Fruit fly (Drosophila melanogaster): Measurements from ENCODE around the gene CG33635.

Gene CG33635

dm6 chr2L:161453-162175 lies 3.1 kb upstream of the CG33635 start:
- peak; percentile 88 for TF ChIP-seq CG7101 (tag; optimal IDR thresholded peaks at IDR 0.05)
- peak; percentile 45 for TF ChIP-seq CG5204 (GFP tag; optimal IDR thresholded peaks at IDR 0.05)
- peak; percentile 82 for TF ChIP-seq CG33017 (tag; optimal IDR thresholded peaks at IDR 0.05)
- peak; percentile 80 for TF ChIP-seq CG11617 (GFP tag; optimal IDR thresholded peaks at IDR 0.05)
- TF ChIP-seq tj (GFP tag; optimal IDR thresholded peaks at IDR 0.05) = peak; percentile 86
- peak; percentile 76 for TF ChIP-seq CG7045 (GFP tag; optimal IDR thresholded peaks at IDR 0.05)
- TF ChIP-seq cic (GFP tag; optimal IDR thresholded peaks at IDR 0.05) = peak; percentile 98
- TF ChIP-seq CG1620 (GFP tag; optimal IDR thresholded peaks at IDR 0.05) = no peak
- TF ChIP-seq bab1 (GFP tag; optimal IDR thresholded peaks at IDR 0.05) = peak; percentile 97
- peak; percentile 97 for TF ChIP-seq Clk (GFP tag; optimal IDR thresholded peaks at IDR 0.05)
- TF ChIP-seq Mnt (GFP tag; optimal IDR thresholded peaks at IDR 0.05) = peak; percentile 89
- peak; percentile 67 for TF ChIP-seq Crg-1 (GFP tag; optimal IDR thresholded peaks at IDR 0.05)
- no peak for TF ChIP-seq cnc (optimal IDR thresholded peaks at IDR 0.05)
- TF ChIP-seq CG14711 (tag; optimal IDR thresholded peaks at IDR 0.05) = peak; percentile 65
- TF ChIP-seq ovo (GFP tag; optimal IDR thresholded peaks at IDR 0.05) = peak; percentile 96
- peak; percentile 75 for TF ChIP-seq pad (GFP tag; optimal IDR thresholded peaks at IDR 0.05)
- peak; percentile 88 for TF ChIP-seq Hr96 (GFP tag; optimal IDR thresholded peaks at IDR 0.05)
- TF ChIP-seq toe (GFP tag; optimal IDR thresholded peaks at IDR 0.05) = peak; percentile 94
- TF ChIP-seq CG12768 (GFP tag; optimal IDR thresholded peaks at IDR 0.05) = peak; percentile 83
- TF ChIP-seq kay (GFP tag; ENCODE audit: borderline replicate concordance) = peak; percentile 100

DNA sequence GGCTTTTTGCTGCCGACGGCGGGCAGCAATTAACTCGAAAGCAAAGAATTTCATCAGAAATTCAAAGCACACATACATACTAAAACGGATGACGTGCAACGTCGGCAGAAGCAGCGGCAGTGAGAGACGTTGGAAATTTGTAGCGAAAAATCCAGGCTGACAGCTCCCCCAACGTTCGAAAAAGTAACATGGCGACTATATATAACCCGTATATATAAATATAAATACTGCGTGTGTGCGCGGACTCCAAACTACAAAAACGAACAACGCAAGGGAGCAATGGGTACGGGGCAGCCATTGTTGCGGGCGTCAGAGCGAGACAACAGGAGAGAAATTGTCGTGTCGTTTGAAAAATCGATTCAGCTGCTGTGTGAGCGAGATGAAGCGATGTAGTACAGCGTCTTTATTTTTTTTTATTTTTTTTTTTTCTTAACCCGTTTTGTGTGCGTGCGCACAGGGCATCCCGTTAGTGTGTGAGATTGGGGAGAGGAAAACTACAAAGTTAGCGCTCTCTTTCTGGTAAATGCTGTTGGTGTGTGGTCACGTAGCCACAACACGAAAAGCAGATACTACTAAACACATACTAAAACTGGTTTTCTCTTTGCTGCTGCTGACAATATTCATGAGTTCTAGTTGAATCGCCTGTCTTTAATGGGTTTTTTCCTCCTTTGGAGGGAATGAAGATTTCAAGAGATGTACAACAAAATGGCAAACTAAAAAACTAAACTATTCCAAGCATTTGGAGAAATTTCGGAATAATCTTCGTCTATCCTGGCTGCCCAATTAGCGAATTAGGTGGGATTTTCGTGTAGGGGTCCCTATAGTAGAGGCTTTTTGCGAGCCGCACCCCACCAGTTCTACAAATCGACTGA lies 2.4 kb upstream of the CG33635 start:
- TF ChIP-seq Clk (GFP tag; optimal IDR thresholded peaks at IDR 0.05) (peak; percentile 99), CG14711 (tag; optimal IDR thresholded peaks at IDR 0.05) (peak; percentile 52), kay (GFP tag; ENCODE audit: borderline replicate concordance) (peak; percentile 100), CG12768 (GFP tag; optimal IDR thresholded peaks at IDR 0.05) (peak; percentile 97), CG7045 (GFP tag; optimal IDR thresholded peaks at IDR 0.05) (peak; percentile 96), tj (GFP tag; optimal IDR thresholded peaks at IDR 0.05) (peak; percentile 97), Crg-1 (GFP tag; optimal IDR thresholded peaks at IDR 0.05) (peak; percentile 38), cnc (optimal IDR thresholded peaks at IDR 0.05) (no peak), Mnt (GFP tag; optimal IDR thresholded peaks at IDR 0.05) (peak; percentile 94), CG11617 (GFP tag; optimal IDR thresholded peaks at IDR 0.05) (peak; percentile 97), CG1620 (GFP tag; optimal IDR thresholded peaks at IDR 0.05) (peak; percentile 50), ovo (GFP tag; optimal IDR thresholded peaks at IDR 0.05) (peak; percentile 100), Hr96 (GFP tag; optimal IDR thresholded peaks at IDR 0.05) (peak; percentile 88), toe (GFP tag; optimal IDR thresholded peaks at IDR 0.05) (peak; percentile 99), CG5204 (GFP tag; optimal IDR thresholded peaks at IDR 0.05) (peak; percentile 95), CG33017 (tag; optimal IDR thresholded peaks at IDR 0.05) (peak; percentile 93), cic (GFP tag; optimal IDR thresholded peaks at IDR 0.05) (peak; percentile 99), CG7101 (tag; optimal IDR thresholded peaks at IDR 0.05) (peak; percentile 76), pad (GFP tag; optimal IDR thresholded peaks at IDR 0.05) (peak; percentile 88), bab1 (GFP tag; optimal IDR thresholded peaks at IDR 0.05) (peak; percentile 93)

DNA sequence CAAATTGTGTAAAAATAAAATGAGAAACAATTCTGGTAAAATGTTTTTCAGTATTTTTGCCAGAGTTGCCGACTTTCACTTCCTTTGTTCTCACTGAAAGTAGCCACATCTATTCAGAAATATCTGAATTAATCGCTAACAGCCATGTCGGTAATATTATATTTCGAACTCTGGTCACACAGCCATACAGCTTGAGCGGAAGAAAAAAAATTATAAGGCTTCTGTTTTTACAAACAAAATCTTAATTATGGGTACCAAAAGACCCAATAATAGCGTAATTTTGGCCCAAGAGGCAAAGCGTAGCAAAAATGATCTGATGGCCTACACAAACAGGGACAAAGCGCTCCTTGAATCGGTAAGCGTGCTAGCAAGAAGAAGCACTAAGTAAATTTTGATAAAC lies 2.5 kb downstream of the CG33635 start, which contains the start of gene CG3436:
Gene CG3436 (plus strand): TSS at position 36 of the 400 bp plus-strand sequence.
- TF ChIP-seq Clk (GFP tag; optimal IDR thresholded peaks at IDR 0.05) (no peak), toe (GFP tag; optimal IDR thresholded peaks at IDR 0.05) (no peak), CG14711 (tag; optimal IDR thresholded peaks at IDR 0.05) (peak; percentile 95), ovo (GFP tag; optimal IDR thresholded peaks at IDR 0.05) (no peak), kay (GFP tag; ENCODE audit: borderline replicate concordance) (no peak), Crg-1 (GFP tag; optimal IDR thresholded peaks at IDR 0.05) (peak; percentile 43), CG7045 (GFP tag; optimal IDR thresholded peaks at IDR 0.05) (no peak), cic (GFP tag; optimal IDR thresholded peaks at IDR 0.05) (peak; percentile 10), CG11617 (GFP tag; optimal IDR thresholded peaks at IDR 0.05) (no peak), tj (GFP tag; optimal IDR thresholded peaks at IDR 0.05) (peak; percentile 15), Hr96 (GFP tag; optimal IDR thresholded peaks at IDR 0.05) (no peak), cnc (optimal IDR thresholded peaks at IDR 0.05) (no peak), CG12768 (GFP tag; optimal IDR thresholded peaks at IDR 0.05) (no peak), CG5204 (GFP tag; optimal IDR thresholded peaks at IDR 0.05) (no peak), bab1 (GFP tag; optimal IDR thresholded peaks at IDR 0.05) (peak; percentile 43), CG1620 (GFP tag; optimal IDR thresholded peaks at IDR 0.05) (peak; percentile 13), pad (GFP tag; optimal IDR thresholded peaks at IDR 0.05) (peak; percentile 19), CG33017 (tag; optimal IDR thresholded peaks at IDR 0.05) (no peak), Mnt (GFP tag; optimal IDR thresholded peaks at IDR 0.05) (peak; percentile 26), CG7101 (tag; optimal IDR thresholded peaks at IDR 0.05) (peak; percentile 11)

- no peak for TF ChIP-seq Hr96 (GFP tag; optimal IDR thresholded peaks at IDR 0.05)
- peak; percentile 49 for TF ChIP-seq CG7101 (tag; optimal IDR thresholded peaks at IDR 0.05)
- TF ChIP-seq CG1620 (GFP tag; optimal IDR thresholded peaks at IDR 0.05) = no peak
- no peak for TF ChIP-seq CG14711 (tag; optimal IDR thresholded peaks at IDR 0.05)
- peak; percentile 42 for TF ChIP-seq CG7045 (GFP tag; optimal IDR thresholded peaks at IDR 0.05)
- TF ChIP-seq CG11617 (GFP tag; optimal IDR thresholded peaks at IDR 0.05) = peak; percentile 60
- peak; percentile 49 for TF ChIP-seq cic (GFP tag; optimal IDR thresholded peaks at IDR 0.05)
- TF ChIP-seq ovo (GFP tag; optimal IDR thresholded peaks at IDR 0.05) = no peak
- TF ChIP-seq pad (GFP tag; optimal IDR thresholded peaks at IDR 0.05) = peak; percentile 28
- TF ChIP-seq CG5204 (GFP tag; optimal IDR thresholded peaks at IDR 0.05) = no peak
- peak; percentile 0 for TF ChIP-seq tj (GFP tag; optimal IDR thresholded peaks at IDR 0.05)
- peak; percentile 17 for TF ChIP-seq CG33017 (tag; optimal IDR thresholded peaks at IDR 0.05)
- no peak for TF ChIP-seq Clk (GFP tag; optimal IDR thresholded peaks at IDR 0.05)
- TF ChIP-seq toe (GFP tag; optimal IDR thresholded peaks at IDR 0.05) = no peak
- peak; percentile 54 for TF ChIP-seq CG12768 (GFP tag; optimal IDR thresholded peaks at IDR 0.05)
- TF ChIP-seq bab1 (GFP tag; optimal IDR thresholded peaks at IDR 0.05) = peak; percentile 24
- peak; percentile 30 for TF ChIP-seq Crg-1 (GFP tag; optimal IDR thresholded peaks at IDR 0.05)
- TF ChIP-seq Mnt (GFP tag; optimal IDR thresholded peaks at IDR 0.05) = peak; percentile 93
- TF ChIP-seq kay (GFP tag; ENCODE audit: borderline replicate concordance) = no peak
- no peak for TF ChIP-seq cnc (optimal IDR thresholded peaks at IDR 0.05)
Observed at dm6 chr2L:155215-155712, 3.2 kb downstream of the CG33635 start, which contains the start of gene Pus10. Gene Pus10, minus strand, starts transcription at chr2L:155305.
